Worm (Caenorhabditis elegans) whole organism, L3 larva: ENCODE measurements around the gene C39B5.6.

Experiments used
- ZK546.5 ChIP-seq: sonication (generic microtip); optimal IDR thresholded peaks from 2 replicates; lab custom pipeline; 2017; ENCODE audit warnings: missing biosample characterization, missing genetic modification characterization
- ama-1 ChIP-seq: fragments of 150-350 bp; optimal IDR thresholded peaks from 2 replicates; lab custom pipeline; 2018
- ceh-28 ChIP-seq: fragments of 150-350 bp; optimal IDR thresholded peaks from 2 replicates; lab custom pipeline; 2014; ENCODE audit warnings: missing biosample characterization, missing genetic modification reagents, missing genetic modification characterization
- egl-27 ChIP-seq: sonication (generic microtip); optimal IDR thresholded peaks from 4 replicates; lab custom pipeline; 2017; ENCODE audit warnings: missing biosample characterization, missing genetic modification reagents, missing genetic modification characterization
- jun-1 ChIP-seq: fragments of 150-350 bp; optimal IDR thresholded peaks from 2 replicates; lab custom pipeline; 2014; ENCODE audit warnings: missing biosample characterization, missing genetic modification reagents, missing genetic modification characterization
- nhr-11 ChIP-seq: fragments of 150-350 bp; optimal IDR thresholded peaks from 2 replicates; lab custom pipeline; 2014; ENCODE audit warnings: missing biosample characterization, missing genetic modification characterization
- nhr-28 ChIP-seq: fragments of 150-350 bp; optimal IDR thresholded peaks from 2 replicates; lab custom pipeline; 2014; ENCODE audit warnings: missing biosample characterization, missing genetic modification characterization
- pha-4 ChIP-seq: fragments of 150-350 bp; optimal IDR thresholded peaks from 2 replicates; lab custom pipeline; 2014; ENCODE audit warnings: missing biosample characterization, missing genetic modification reagents, missing genetic modification characterization
- tbx-2 ChIP-seq: sonication (generic microtip); optimal IDR thresholded peaks from 2 replicates; lab custom pipeline; 2016; ENCODE audit warnings: mild to moderate bottlenecking, missing genetic modification characterization, missing compliant biosample characterization
- unc-62 ChIP-seq: fragments of 150-350 bp; sonication (generic microtip); optimal IDR thresholded peaks from 4 replicates; lab custom pipeline; 2014; ENCODE audit warnings: missing biosample characterization, missing genetic modification reagents, missing genetic modification characterization
- zag-1 ChIP-seq: fragments of 150-350 bp; optimal IDR thresholded peaks from 2 replicates; lab custom pipeline; 2014; ENCODE audit warnings: missing biosample characterization, missing genetic modification characterization
- ztf-4 ChIP-seq: fragments of 150-350 bp; optimal IDR thresholded peaks from 2 replicates; lab custom pipeline; 2014; ENCODE audit warnings: missing biosample characterization, missing genetic modification characterization

- TF ChIP-seq tbx-2 (tag; lab: Kevin White, UChicago) (no peak), ZK546.5 (tag; lab: Kevin White, UChicago) (no peak), zag-1 (tag; lab: Kevin White, UChicago) (no peak), unc-62 (GFP tag; lab: Kevin White, UChicago) (no peak), ama-1 (lab: Kevin White, UChicago) (no peak), ceh-28 (tag; lab: Kevin White, UChicago) (no peak), nhr-11 (tag; lab: Kevin White, UChicago) (no peak), jun-1 (tag; lab: Kevin White, UChicago) (no peak), pha-4 (tag; lab: Kevin White, UChicago) (peak; percentile 41), nhr-28 (no peak), egl-27 (tag; lab: Kevin White, UChicago) (no peak), ztf-4 (tag; lab: Kevin White, UChicago) (no peak)
These were observed 38.7 kb upstream of the C39B5.6 start for ce11 chrIII:2159152-2159551.
